Fruit fly (Drosophila melanogaster): ENCODE results near the gene CG6678.

Gene CG6678

dm6 chr3R:21870158-21870971 lies 16.5 kb upstream of the CG6678 start, which contains the start of gene CG31431 (continued):
- TF ChIP-seq CG14441 (GFP tag; IDR thresholded peaks at IDR 0.05) (peak; percentile 97), exex (tag; optimal IDR thresholded peaks at IDR 0.05) (peak; percentile 85), NfI (GFP tag; optimal IDR thresholded peaks at IDR 0.05) (peak; percentile 96), chinmo (GFP tag; IDR thresholded peaks at IDR 0.05; ENCODE audit: partially characterized antibody) (0 out of 4 replicates have a peak, but pooled peaks have one; percentile 17), maf-S (GFP tag; optimal IDR thresholded peaks at IDR 0.05) (peak; percentile 97), crp (GFP tag; optimal IDR thresholded peaks at IDR 0.05) (peak in 1 of 2 experiments; percentile 64), aop (GFP tag; IDR thresholded peaks at IDR 0.05) (peak; percentile 91), CG9932 (GFP tag; IDR thresholded peaks at IDR 0.05) (peak; percentile 96), CG31224 (GFP tag; IDR thresholded peaks at IDR 0.05) (peak; percentile 95), Neu2 (GFP tag; optimal IDR thresholded peaks at IDR 0.05; ENCODE audit: borderline replicate concordance) (peak; percentile 88), slbo (GFP tag; IDR thresholded peaks at IDR 0.05) (peak; percentile 99), Hr39 (optimal IDR thresholded peaks at IDR 0.05) (no peak), CG8359 (GFP tag; optimal IDR thresholded peaks at IDR 0.05; ENCODE audit: borderline replicate concordance) (peak; percentile 90), CG3995 (GFP tag; optimal IDR thresholded peaks at IDR 0.05) (peak; percentile 81), Ptx1 (GFP tag; IDR thresholded peaks at IDR 0.05) (peak; percentile 97), CoRest (tag; optimal IDR thresholded peaks at IDR 0.05) (peak; percentile 97), CG11560 (tag; IDR thresholded peaks at IDR 0.05) (peak; percentile 90), CG13894 (tag; optimal IDR thresholded peaks at IDR 0.05) (peak; percentile 97), CG3726 (GFP tag; IDR thresholded peaks at IDR 0.05) (peak; percentile 96), lov (optimal IDR thresholded peaks at IDR 0.05) (no peak), lov (GFP tag; IDR thresholded peaks at IDR 0.05) (peak; percentile 95), CG15601 (tag; optimal IDR thresholded peaks at IDR 0.05) (peak; percentile 90), Scr (GFP tag; IDR thresholded peaks at IDR 0.05; ENCODE audit: partially characterized antibody) (no peak), corto (GFP tag; optimal IDR thresholded peaks at IDR 0.05) (peak; percentile 66), fu2 (GFP tag; optimal IDR thresholded peaks at IDR 0.05) (peak; percentile 97), CG14014 (GFP tag; IDR thresholded peaks at IDR 0.05) (peak; percentile 98), jing (GFP tag; optimal IDR thresholded peaks at IDR 0.05) (peak; percentile 94), emc (GFP tag; optimal IDR thresholded peaks at IDR 0.05) (peak; percentile 97), CG10209 (GFP tag; optimal IDR thresholded peaks at IDR 0.05) (peak; percentile 97), Mad (GFP tag; optimal IDR thresholded peaks at IDR 0.05) (peak; percentile 94), pum (GFP tag; optimal IDR thresholded peaks at IDR 0.05) (peak; percentile 97), yki (optimal IDR thresholded peaks at IDR 0.05) (no peak), CG14860 (GFP tag; IDR thresholded peaks at IDR 0.05; ENCODE audit: partially characterized antibody) (no peak), CG8290 (GFP tag; optimal IDR thresholded peaks at IDR 0.05) (peak; percentile 93), CG8290 (tag; optimal IDR thresholded peaks at IDR 0.05) (peak; percentile 71 to 99), lbe (GFP tag; optimal IDR thresholded peaks at IDR 0.05) (peak; percentile 58), nom (GFP tag; optimal IDR thresholded peaks at IDR 0.05) (peak; percentile 73), pros (GFP tag; optimal IDR thresholded peaks at IDR 0.05) (peak; percentile 67), Nf-YA (GFP tag; IDR thresholded peaks at IDR 0.05) (peak; percentile 95), p53 (GFP tag; optimal IDR thresholded peaks at IDR 0.05) (peak; percentile 82), CG7839 (tag; optimal IDR thresholded peaks at IDR 0.05) (peak; percentile 99), wek (GFP tag; optimal IDR thresholded peaks at IDR 0.05) (peak; percentile 87), slp2 (GFP tag; optimal IDR thresholded peaks at IDR 0.05) (peak; percentile 95), tna (GFP tag; IDR thresholded peaks at IDR 0.05; ENCODE audit: partially characterized antibody) (no peak), CG11247 (GFP tag; IDR thresholded peaks at IDR 0.05) (peak; percentile 98), dati (GFP tag; IDR thresholded peaks at IDR 0.05) (peak; percentile 93), tin (GFP tag; optimal IDR thresholded peaks at IDR 0.05) (peak; percentile 97), ken (GFP tag; IDR thresholded peaks at IDR 0.05) (peak; percentile 95), Bgb (GFP tag; IDR thresholded peaks at IDR 0.05; ENCODE audit: partially characterized antibody) (no peak)
